Worm (Caenorhabditis elegans): ENCODE data around the gene K04B12.2.
A peak's percentile ranks its signal among the peaks of the same experiment; 100 is the strongest.

K04B12.2 gene

ce11 chrII:14479583-14480245 is 41.9 kb upstream of the K04B12.2 start, which contains the start of gene C13B4.1 (continued):
- TF ChIP-seq egl-43 (GFP tag; IDR thresholded peaks at IDR 0.05): no peak

ce11 chrII:14474700-14475099 is 36.9 kb upstream of the K04B12.2 start:
- peak; percentile 51; the same call in 1 of the 2 replicates for TF ChIP-seq hmg-1.1 (GFP tag; IDR thresholded peaks at IDR 0.05)
- TF ChIP-seq nhr-6 (tag; optimal IDR thresholded peaks at IDR 0.05): peak; percentile 9
- 0 out of 2 replicates have a peak, but pooled peaks have one; percentile 27 for TF ChIP-seq madf-9 (GFP tag; conservative IDR thresholded peaks at IDR 0.05)
- no peak for TF ChIP-seq ces-1 (GFP tag; optimal IDR thresholded peaks at IDR 0.05)
- peak; percentile 54 for TF ChIP-seq aha-1 (tag)
- no peak for TF ChIP-seq snpc-1.2 (GFP tag; IDR thresholded peaks at IDR 0.05)
- TF ChIP-seq php-3 (GFP tag; IDR thresholded peaks at IDR 0.05): peak; percentile 19; the same call in 1 of the 2 replicates
- no peak for TF ChIP-seq egl-27 (tag; optimal IDR thresholded peaks at IDR 0.05)
- peak; percentile 28 for TF ChIP-seq mep-1 (tag; optimal IDR thresholded peaks at IDR 0.05)
- TF ChIP-seq nhr-77 (tag; optimal IDR thresholded peaks at IDR 0.05): peak; percentile 58
- no peak for TF ChIP-seq daf-16 (GFP tag; optimal IDR thresholded peaks at IDR 0.05)
- peak; percentile 64 for TF ChIP-seq daf-16 (tag; optimal IDR thresholded peaks at IDR 0.05)
- peak; percentile 6; the same call in 1 of the 2 replicates for TF ChIP-seq ZK337.2 (GFP tag; IDR thresholded peaks at IDR 0.05)
- TF ChIP-seq dve-1 (tag; optimal IDR thresholded peaks at IDR 0.05; ENCODE audit: insufficient read depth): peak; percentile 31
- peak; percentile 49; the same call in 1 of the 2 replicates for TF ChIP-seq lin-38 (GFP tag; IDR thresholded peaks at IDR 0.05)
- TF ChIP-seq vab-7 (GFP tag; IDR thresholded peaks at IDR 0.05): 0 out of 2 replicates have a peak, but pooled peaks have one; percentile 47
- TF ChIP-seq madf-5 (GFP tag; IDR thresholded peaks at IDR 0.05): 0 out of 4 replicates have a peak, but pooled peaks of 1 of the 2 experiments have one; percentile 20
- TF ChIP-seq lsy-2 (tag; optimal IDR thresholded peaks at IDR 0.05): peak in 1 of 2 experiments; percentile 16
- TF ChIP-seq lin-13 (GFP tag; optimal IDR thresholded peaks at IDR 0.05): no peak
- TF ChIP-seq hlh-30 (tag; optimal IDR thresholded peaks at IDR 0.05; ENCODE audit: insufficient read depth): peak; percentile 28
- TF ChIP-seq pha-4 (GFP tag; IDR thresholded peaks at IDR 0.05): peak; percentile 46; the same call in 1 of the 2 replicates
- no peak for TF ChIP-seq pha-4 (tag; optimal IDR thresholded peaks at IDR 0.05)
- no peak for TF ChIP-seq hif-1 (tag; optimal IDR thresholded peaks at IDR 0.05)
- 0 out of 2 replicates have a peak, but pooled peaks have one; percentile 24 for TF ChIP-seq ctbp-1 (GFP tag; IDR thresholded peaks at IDR 0.05)
- peak; percentile 71 for TF ChIP-seq mes-2 (tag; optimal IDR thresholded peaks at IDR 0.05; ENCODE audit: poor library complexity, severe bottlenecking)

- no peak for TF ChIP-seq hmg-1.1 (GFP tag; IDR thresholded peaks at IDR 0.05)
- no peak for TF ChIP-seq R02D3.7 (tag; optimal IDR thresholded peaks at IDR 0.05)
- no peak for TF ChIP-seq nhr-237 (tag; optimal IDR thresholded peaks at IDR 0.05)
- TF ChIP-seq nhr-41 (GFP tag; IDR thresholded peaks at IDR 0.05): no peak
- TF ChIP-seq attf-4 (tag; optimal IDR thresholded peaks at IDR 0.05): no peak
- no peak for TF ChIP-seq zfp-2 (tag; optimal IDR thresholded peaks at IDR 0.05)
- TF ChIP-seq dmd-6 (GFP tag; IDR thresholded peaks at IDR 0.05): no peak
- TF ChIP-seq ama-1 (optimal IDR thresholded peaks at IDR 0.05): no peak
- no peak for TF ChIP-seq mes-2 (tag; optimal IDR thresholded peaks at IDR 0.05; ENCODE audit: poor library complexity, severe bottlenecking)
- TF ChIP-seq Y5F2A.4 (GFP tag; optimal IDR thresholded peaks at IDR 0.05): no peak
- TF ChIP-seq sdz-12 (GFP tag; optimal IDR thresholded peaks at IDR 0.05): no peak
- TF ChIP-seq pha-4 (GFP tag; IDR thresholded peaks at IDR 0.05): no peak
- TF ChIP-seq pha-4 (tag; optimal IDR thresholded peaks at IDR 0.05): no peak
- no peak for TF ChIP-seq madf-9 (GFP tag; conservative IDR thresholded peaks at IDR 0.05)
These were observed 32.2 kb upstream of the K04B12.2 start for ce11 chrII:14470020-14470419.
